Fruit fly (Drosophila melanogaster) whole organism: Measurements from ENCODE around the gene ND-B16.6.

ENCODE experiments used
- CG8478 ChIP-seq: fragments of >200 bp; optimal IDR thresholded peaks from 2 replicates; lab custom pipeline; 2018; ENCODE audit warnings: inconsistent platforms
- Dll ChIP-seq: fragments of >200 bp; optimal IDR thresholded peaks from 2 replicates; lab custom pipeline; 2017

- TF ChIP-seq CG8478 (lab: Kevin White, UChicago), result no peak
- no peak for TF ChIP-seq Dll (lab: Kevin White, UChicago)
Observed at dm6 chrX:6357456-6358007, 7.3 kb upstream of the ND-B16.6 start.
